Fruit fly (Drosophila melanogaster) whole organism: Measurements from ENCODE around the gene CG42763.

Experiments used
- CG8478 ChIP-seq: fragments of >200 bp; optimal IDR thresholded peaks from 2 replicates; lab custom pipeline; 2018; ENCODE audit warnings: inconsistent platforms
- Dll ChIP-seq: fragments of >200 bp; optimal IDR thresholded peaks from 2 replicates; lab custom pipeline; 2017
- EcR ChIP-seq, 2 experiments: fragments of >200 bp; optimal IDR thresholded peaks; 2 replicates each; lab custom pipeline; 2017; ENCODE audit warnings: missing biosample characterization in 2 of 2, missing genetic modification characterization in 2 of 2, missing genetic modification reagents in 2 of 2
- pan ChIP-seq: fragments of >200 bp; optimal IDR thresholded peaks from 2 replicates; lab custom pipeline; 2017
- psq ChIP-seq: fragments of >200 bp; optimal IDR thresholded peaks from 2 replicates; lab custom pipeline; 2017
- usp ChIP-seq: fragments of >200 bp; optimal IDR thresholded peaks from 2 replicates; lab custom pipeline; 2017; ENCODE audit warnings: missing biosample characterization, missing genetic modification characterization, mixed read lengths

- TF ChIP-seq Dll (lab: Kevin White, UChicago) (no peak), CG8478 (lab: Kevin White, UChicago) (no peak), usp (no peak), psq (no peak), EcR (GFP tag; optimal IDR thresholded peaks at IDR 0.05; lab: Kevin White, UChicago) (no peak), pan (no peak)
Measured at dm6 chr2L:8110549-8111438, 34.1 kb downstream of the CG42763 start.
